Fruit fly (Drosophila melanogaster): Measurements from ENCODE around the gene tal-3A.

The tal-3A gene

DNA sequence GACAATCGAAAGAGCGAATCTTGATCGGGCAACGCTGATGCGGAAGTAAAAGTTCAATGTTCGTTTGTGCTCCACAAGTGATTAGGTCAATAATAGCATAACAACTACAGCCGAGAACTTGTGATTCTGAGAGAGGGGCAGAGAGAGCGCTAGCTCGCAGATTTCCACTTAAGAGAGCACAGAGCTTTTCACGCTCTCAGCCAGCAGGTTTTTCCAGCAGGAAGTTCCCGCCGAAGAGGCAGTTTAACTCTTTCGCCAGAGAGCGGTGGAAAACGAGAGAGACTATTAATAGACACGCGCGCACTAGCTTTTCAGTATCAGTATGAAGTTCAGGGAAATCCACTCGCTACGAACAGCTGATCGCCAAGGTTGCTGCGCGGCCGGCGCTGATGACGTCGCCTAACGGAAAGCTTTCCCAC, 2.1 kb downstream of the tal-3A start (continued):
- TF ChIP-seq CG11294 (GFP tag; IDR thresholded peaks at IDR 0.05): no peak
- no peak for TF ChIP-seq CG6854 (GFP tag; optimal IDR thresholded peaks at IDR 0.05)
- no peak for TF ChIP-seq fkh (GFP tag; optimal IDR thresholded peaks at IDR 0.05)
- TF ChIP-seq CG6792 (GFP tag; optimal IDR thresholded peaks at IDR 0.05): no peak
- peak; percentile 22 for TF ChIP-seq Eip78C (GFP tag)
- peak; percentile 3 for TF ChIP-seq CG6276 (GFP tag; optimal IDR thresholded peaks at IDR 0.05)
- no peak for TF ChIP-seq Sox14 (GFP tag; optimal IDR thresholded peaks at IDR 0.05)
- no peak for TF ChIP-seq Ets21C (GFP tag; optimal IDR thresholded peaks at IDR 0.05)
- TF ChIP-seq svp (GFP tag): peak; percentile 79
- TF ChIP-seq CG4318 (GFP tag; optimal IDR thresholded peaks at IDR 0.05): no peak
- no peak for TF ChIP-seq spab (GFP tag; optimal IDR thresholded peaks at IDR 0.05)
- peak; percentile 50; the same call in 2 of the 3 replicates for TF ChIP-seq eg (GFP tag; IDR thresholded peaks at IDR 0.05)
- no peak for TF ChIP-seq Sox15 (GFP tag; optimal IDR thresholded peaks at IDR 0.05)
- no peak for TF ChIP-seq CG34406 (GFP tag; optimal IDR thresholded peaks at IDR 0.05)
- TF ChIP-seq dsx (GFP tag; optimal IDR thresholded peaks at IDR 0.05; ENCODE audit: poor library complexity, severe bottlenecking): no peak
- TF ChIP-seq topi (GFP tag; optimal IDR thresholded peaks at IDR 0.05): no peak
- no peak for TF ChIP-seq fd85E (GFP tag; optimal IDR thresholded peaks at IDR 0.05)
- TF ChIP-seq Smox (GFP tag; optimal IDR thresholded peaks at IDR 0.05): no peak
- TF ChIP-seq CG10669 (GFP tag; optimal IDR thresholded peaks at IDR 0.05): no peak
- TF ChIP-seq lz (GFP tag; optimal IDR thresholded peaks at IDR 0.05): no peak
- no peak for TF ChIP-seq Blimp-1 (GFP tag; optimal IDR thresholded peaks at IDR 0.05)
- no peak for TF ChIP-seq fd59A (GFP tag; optimal IDR thresholded peaks at IDR 0.05)
- TF ChIP-seq net (GFP tag; optimal IDR thresholded peaks at IDR 0.05): no peak
- TF ChIP-seq CG3919 (GFP tag; optimal IDR thresholded peaks at IDR 0.05): no peak
- TF ChIP-seq Hr39 (GFP tag; optimal IDR thresholded peaks at IDR 0.05): no peak
- no peak for TF ChIP-seq Eip93F (GFP tag; optimal IDR thresholded peaks at IDR 0.05)
- TF ChIP-seq CG32006 (GFP tag; optimal IDR thresholded peaks at IDR 0.05): no peak
- TF ChIP-seq Hr38 (GFP tag; optimal IDR thresholded peaks at IDR 0.05): no peak
- no peak for TF ChIP-seq Gug (GFP tag; IDR thresholded peaks at IDR 0.05)
- 0 out of 3 replicates have a peak, but pooled peaks have one; percentile 43 for TF ChIP-seq CG6163 (GFP tag; IDR thresholded peaks at IDR 0.05)
- no peak for TF ChIP-seq CG3032 (tag; optimal IDR thresholded peaks at IDR 0.05)
- TF ChIP-seq achi (GFP tag; optimal IDR thresholded peaks at IDR 0.05): no peak
- no peak for TF ChIP-seq CG9139 (GFP tag; optimal IDR thresholded peaks at IDR 0.05)
- TF ChIP-seq CG8119 (GFP tag; IDR thresholded peaks at IDR 0.05): no peak; the same call in 2 of the 3 replicates
- no peak for TF ChIP-seq CG11762 (GFP tag; optimal IDR thresholded peaks at IDR 0.05; ENCODE audit: insufficient read depth)
- no peak for TF ChIP-seq CG8319 (GFP tag; optimal IDR thresholded peaks at IDR 0.05)
- TF ChIP-seq esn (GFP tag; optimal IDR thresholded peaks at IDR 0.05): no peak
- TF ChIP-seq cyc (GFP tag; optimal IDR thresholded peaks at IDR 0.05): no peak
- TF ChIP-seq dac (GFP tag; optimal IDR thresholded peaks at IDR 0.05): no peak
- no peak for TF ChIP-seq Eip75B (GFP tag; optimal IDR thresholded peaks at IDR 0.05)

DNA sequence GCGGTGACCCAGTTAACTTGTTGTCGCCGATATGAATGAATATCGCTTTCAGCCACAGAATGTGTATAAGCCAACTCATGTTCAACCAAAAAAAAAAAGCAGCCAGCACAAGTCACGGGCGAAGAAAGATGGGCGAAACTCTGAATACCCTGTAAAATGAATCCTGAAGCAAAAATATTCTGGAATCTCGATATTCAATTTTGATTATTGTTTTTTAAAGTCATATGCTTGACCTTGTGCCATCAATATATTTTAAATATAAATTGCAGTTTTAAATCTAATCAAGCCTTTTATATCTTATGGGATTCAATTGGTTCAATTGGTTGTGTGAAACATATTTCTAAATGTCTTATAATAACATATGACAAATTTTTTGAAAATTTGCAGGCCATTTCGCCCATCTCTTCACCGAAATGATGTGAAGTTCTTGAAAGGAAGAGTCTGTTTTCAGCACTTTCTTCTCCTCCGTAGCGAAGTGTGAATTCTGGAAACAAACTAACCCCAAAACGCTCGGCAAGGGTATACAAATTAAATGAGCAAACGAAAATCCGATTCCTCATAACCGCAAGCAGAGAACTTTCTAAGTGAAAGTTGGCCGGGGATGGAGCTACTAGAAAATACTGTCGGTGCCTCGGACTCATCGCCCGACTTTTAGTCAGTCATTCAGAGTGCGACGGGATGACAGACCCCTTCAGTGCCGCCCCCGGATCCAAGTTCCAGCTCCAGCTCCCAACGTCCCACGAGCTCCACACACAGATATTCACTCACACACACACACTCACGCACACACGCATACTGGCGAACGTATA, 2.9 kb downstream of the tal-3A start:
- TF ChIP-seq Smox (GFP tag; optimal IDR thresholded peaks at IDR 0.05) (peak; percentile 4), acj6 (GFP tag; optimal IDR thresholded peaks at IDR 0.05) (peak; percentile 6), svp (GFP tag) (peak; percentile 72), CG31627 (GFP tag; optimal IDR thresholded peaks at IDR 0.05) (peak; percentile 5), OdsH (GFP tag; optimal IDR thresholded peaks at IDR 0.05) (peak; percentile 7), Eip78C (GFP tag) (peak; percentile 59), Blimp-1 (GFP tag; optimal IDR thresholded peaks at IDR 0.05) (peak; percentile 90), CG8632 (GFP tag; optimal IDR thresholded peaks at IDR 0.05) (no peak), CG3032 (tag; optimal IDR thresholded peaks at IDR 0.05) (no peak), Hr4 (GFP tag; optimal IDR thresholded peaks at IDR 0.05) (peak; percentile 20), CG34406 (GFP tag; optimal IDR thresholded peaks at IDR 0.05) (peak; percentile 0), CG32006 (GFP tag; optimal IDR thresholded peaks at IDR 0.05) (peak; percentile 65), Hr38 (GFP tag; optimal IDR thresholded peaks at IDR 0.05) (no peak), Met (GFP tag; optimal IDR thresholded peaks at IDR 0.05) (peak; percentile 32), CG4318 (GFP tag; optimal IDR thresholded peaks at IDR 0.05) (peak; percentile 4)
